Worm (Caenorhabditis elegans) whole organism, young adult: ENCODE data around the gene C07A9.9.
"Not testable (repeated sequence)": the region's sequence is repeated elsewhere in the genome, so short reads cannot be mapped to it uniquely, and the experiment has no call there.

ENCODE experiments used
- D2030.7 ChIP-seq: fragments of 200-800 bp; sonication (Bioruptor generic); IDR thresholded peaks from 2 replicates; pipeline ENCODE4 v1.3.6; 2022; ENCODE audit warnings: missing genetic modification reagents, missing genetic modification characterization, missing compliant biosample characterization
- Y53F4B.3 ChIP-seq: fragments of 200-800 bp; sonication (Bioruptor generic); IDR thresholded peaks from 2 replicates; pipeline ENCODE4 v1.3.6; 2022; ENCODE audit warnings: missing genetic modification reagents, missing genetic modification characterization, missing compliant biosample characterization
- Y95B8A.8 ChIP-seq: fragments of 200-800 bp; sonication (Bioruptor generic); IDR thresholded peaks from 2 replicates; pipeline ENCODE4 v1.3.6; 2022; ENCODE audit warnings: missing genetic modification reagents, missing genetic modification characterization, missing compliant biosample characterization
- ama-1 ChIP-seq, 3 experiments: fragments of 150-350 bp in 1 of 3; sonication (generic microtip) in 2 of 3; optimal IDR thresholded peaks; 2 replicates each; lab custom pipeline; 2014 to 2018; ENCODE audit warnings: missing biosample characterization in 2 of 3, missing genetic modification characterization in 2 of 3, missing genetic modification reagents in 2 of 3
- athp-1 ChIP-seq: sonication (generic microtip); optimal IDR thresholded peaks from 2 replicates; lab custom pipeline; 2017; ENCODE audit warnings: mild to moderate bottlenecking, missing genetic modification characterization, missing compliant biosample characterization
- cebp-1 ChIP-seq, 2 experiments: fragments of 200-800 bp in 1 of 2; sonication (Bioruptor generic) in 1 of 2; sonication (generic microtip) in 1 of 2; IDR thresholded peaks in 1 of 2; optimal IDR thresholded peaks in 1 of 2; 2 replicates each; pipeline versions ENCODE4 v1.3.6 to Lab custom; 2017 to 2022; ENCODE audit warnings: missing compliant biosample characterization in 2 of 2, missing genetic modification characterization in 2 of 2, mild to moderate bottlenecking in 1 of 2, missing genetic modification reagents in 1 of 2, moderate library complexity in 1 of 2
- ceh-27 ChIP-seq: fragments of 200-800 bp; sonication (Bioruptor generic); optimal IDR thresholded peaks from 2 replicates; lab custom pipeline; 2018; ENCODE audit warnings: mild to moderate bottlenecking, missing genetic modification characterization, moderate library complexity, missing compliant biosample characterization
- egrh-3 ChIP-seq: fragments of 200-800 bp; sonication (Bioruptor generic); IDR thresholded peaks from 2 replicates; pipeline ENCODE4 v1.3.6; 2022; ENCODE audit warnings: missing genetic modification reagents, missing genetic modification characterization, missing compliant biosample characterization
- fkh-3 ChIP-seq: sonication (generic microtip); optimal IDR thresholded peaks from 2 replicates; lab custom pipeline; 2016; ENCODE audit warnings: mild to moderate bottlenecking, missing genetic modification characterization, missing compliant biosample characterization
- nhr-179 ChIP-seq: sonication (generic microtip); optimal IDR thresholded peaks from 2 replicates; lab custom pipeline; 2016; ENCODE audit warnings: mild to moderate bottlenecking, missing genetic modification characterization, missing compliant biosample characterization
- rpc-1 ChIP-seq, 2 experiments: fragments of 150-350 bp in 1 of 2; sonication (generic microtip) in 1 of 2; optimal IDR thresholded peaks; 2 replicates each; lab custom pipeline; 2014 to 2018; ENCODE audit warnings: missing biosample characterization in 1 of 2, missing genetic modification characterization in 1 of 2, missing genetic modification reagents in 1 of 2, missing genotype in 1 of 2
- snpc-1.3 ChIP-seq: sonication (generic microtip); optimal IDR thresholded peaks from 2 replicates; lab custom pipeline; 2017; ENCODE audit warnings: missing genetic modification characterization, mild to moderate bottlenecking, missing compliant biosample characterization, antibody characterized with exemption, moderate library complexity, missing genotype, missing genetic modification reagents; ENCODE audit not compliant: insufficient read depth

DNA sequence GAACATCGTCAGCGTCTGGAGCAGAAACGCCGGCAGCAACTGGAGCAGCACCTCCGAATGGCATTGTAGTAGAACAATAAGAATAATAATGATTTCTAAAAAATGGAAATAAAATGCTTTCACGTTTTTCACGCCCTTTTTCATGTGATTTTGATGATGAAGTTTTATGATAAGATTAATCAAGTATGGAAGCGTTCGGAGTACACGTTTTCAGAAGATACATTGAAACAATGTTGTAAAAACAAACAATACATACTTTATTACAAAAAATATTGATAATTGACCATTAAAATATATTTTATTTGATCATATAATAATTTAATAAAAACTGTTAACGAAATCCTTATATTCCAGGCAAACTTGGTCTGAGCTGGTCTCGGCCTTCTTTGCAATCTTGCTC lies 13.8 kb upstream of the C07A9.9 start, which contains the start of gene C07A9.13:
- TF ChIP-seq fkh-3 (tag; lab: Kevin White, UChicago); egrh-3 (GFP tag; lab: Robert Waterston, UW); snpc-1.3 (tag; lab: Kevin White, UChicago); athp-1; nhr-179 (tag; lab: Kevin White, UChicago); cebp-1 (GFP tag; IDR thresholded peaks at IDR 0.05; lab: Robert Waterston, UW); cebp-1 (tag; optimal IDR thresholded peaks at IDR 0.05; lab: Kevin White, UChicago); rpc-1 (optimal IDR thresholded peaks at IDR 0.05; lab: Kevin White, UChicago); rpc-1 (tag; optimal IDR thresholded peaks at IDR 0.05; lab: Kevin White, UChicago); ama-1 (optimal IDR thresholded peaks at IDR 0.05; lab: Kevin White, UChicago); ama-1 (GFP tag; optimal IDR thresholded peaks at IDR 0.05; lab: Kevin White, UChicago); D2030.7 (GFP tag; lab: Robert Waterston, UW); ceh-27 (GFP tag; lab: Kevin White, UChicago); Y95B8A.8 (GFP tag; lab: Robert Waterston, UW); Y53F4B.3 (GFP tag; lab: Robert Waterston, UW): not testable (repeated sequence)
